Fruit fly (Drosophila melanogaster): Measurements from ENCODE around the gene Gr97a.

- TF ChIP-seq CG8478 (optimal IDR thresholded peaks at IDR 0.05), result no peak
- no peak for TF ChIP-seq CTCF (optimal IDR thresholded peaks at IDR 0.05)
Observed at dm6 chr3R:26953478-26953874, 12.8 kb downstream of the Gr97a start.

Measured in S2 (cell line).